Fruit fly (Drosophila melanogaster): ENCODE measurements around the gene CG45263.

The CG45263 gene

DNA sequence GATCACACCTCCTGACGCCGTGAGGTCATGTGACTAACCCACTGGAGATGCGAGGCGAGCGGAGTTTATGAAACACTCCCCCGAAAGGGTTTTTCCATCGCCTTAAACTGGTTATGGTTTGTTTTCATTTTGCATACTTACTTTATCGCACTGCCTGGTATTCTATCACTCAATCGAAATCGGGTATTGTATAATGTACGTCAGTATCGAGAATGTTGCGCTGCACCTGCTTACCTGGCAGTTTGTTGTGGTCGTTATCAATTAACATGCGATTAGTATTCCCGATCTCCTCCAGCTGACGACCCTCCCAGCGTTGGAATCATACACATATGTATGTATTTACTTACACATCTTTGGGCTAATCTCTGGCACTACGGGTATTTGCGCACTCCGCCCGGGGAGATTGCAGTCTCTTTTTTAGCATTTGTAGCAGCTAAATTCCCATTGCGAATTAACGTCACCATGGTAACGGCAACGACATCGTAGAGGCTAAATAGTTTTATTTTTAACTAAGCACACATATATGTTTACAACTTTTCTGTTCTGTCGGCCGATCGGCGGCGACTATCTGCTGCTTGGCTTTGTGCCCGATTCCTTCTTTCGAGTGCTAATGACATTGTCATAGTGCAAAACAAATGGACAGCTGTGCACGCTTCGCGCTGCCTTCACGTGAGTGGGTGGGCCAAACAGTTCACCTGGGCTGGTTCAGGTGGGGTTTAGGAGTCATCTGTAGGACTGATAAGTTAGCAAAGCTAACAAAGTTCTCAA lies 124.3 kb downstream of the CG45263 start:
- TF ChIP-seq CG17801 (GFP tag; optimal IDR thresholded peaks at IDR 0.05; ENCODE audit: partially characterized antibody), result no peak

DNA sequence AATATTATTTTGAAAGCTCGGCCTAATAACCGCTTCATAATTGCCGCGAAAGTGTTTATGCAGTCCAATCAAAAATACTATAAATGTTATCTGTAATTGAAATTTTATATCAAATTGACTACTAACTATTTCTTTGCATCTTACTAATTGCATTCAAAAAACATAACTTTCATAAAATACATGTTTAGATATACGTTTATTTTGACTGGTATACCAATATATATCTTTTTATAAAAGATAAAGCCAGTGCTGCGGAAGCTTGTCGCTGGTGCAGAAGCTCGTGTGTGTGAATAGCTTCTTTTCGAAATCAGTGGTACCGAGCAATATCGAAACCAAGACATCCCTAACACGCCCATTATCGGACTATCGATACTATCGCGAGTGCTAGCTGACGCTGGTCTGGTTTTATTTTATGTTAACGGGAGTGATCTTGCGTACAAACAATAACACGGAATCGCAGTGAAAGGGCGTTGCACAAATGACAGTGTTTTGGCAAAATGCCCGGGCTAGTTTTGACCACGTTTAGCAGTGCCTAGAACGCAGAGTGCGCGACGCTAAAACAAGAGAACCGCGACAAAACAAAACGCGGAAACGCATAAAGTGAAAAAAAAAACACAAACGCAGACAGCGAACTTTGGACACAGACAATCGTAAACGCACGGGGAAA lies 127.8 kb downstream of the CG45263 start, which contains the start of gene Atg13:
Gene Atg13, plus strand, starts transcription at position 367 of the 667 bp plus-strand sequence.
- TF ChIP-seq CG17801 (GFP tag; optimal IDR thresholded peaks at IDR 0.05; ENCODE audit: partially characterized antibody), result peak; percentile 69

DNA sequence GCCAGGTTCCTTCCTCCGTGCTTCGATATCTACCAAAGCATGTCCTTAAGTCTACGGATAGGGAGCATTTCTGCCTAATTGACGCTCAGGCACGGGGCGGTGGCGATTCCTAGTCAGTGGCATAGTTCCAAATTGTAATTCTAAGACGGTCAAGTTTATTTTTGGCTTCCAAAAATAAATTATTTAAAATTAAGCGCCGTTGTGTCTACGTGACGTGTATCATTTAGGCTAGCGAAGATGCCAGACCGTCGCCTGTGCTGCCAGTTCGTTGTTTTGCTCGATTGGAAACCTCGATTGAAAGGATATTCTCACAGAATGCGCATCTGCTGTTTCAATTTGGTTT lies 128.3 kb downstream of the CG45263 start:
- TF ChIP-seq CG17801 (GFP tag; optimal IDR thresholded peaks at IDR 0.05; ENCODE audit: partially characterized antibody), result no peak

DNA sequence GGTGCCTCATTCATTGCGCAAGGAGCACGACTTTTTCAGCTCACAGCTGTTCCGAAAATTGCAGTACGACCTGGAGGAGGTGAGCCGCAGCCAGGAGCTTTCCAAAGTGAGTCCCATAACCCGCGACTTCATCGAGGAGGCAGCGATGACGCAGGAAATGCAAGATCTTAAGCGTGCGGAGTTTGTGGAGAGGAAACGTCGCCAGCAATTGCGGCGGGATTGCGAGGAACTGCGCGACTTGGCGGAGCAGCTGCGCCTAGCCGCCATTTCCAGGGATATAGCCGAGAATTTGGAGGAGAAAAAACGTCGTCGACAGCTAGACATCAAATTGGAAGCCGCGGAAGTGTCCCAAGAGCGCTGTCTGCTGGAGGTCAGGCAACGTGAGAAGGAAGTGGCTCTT lies 129.6 kb downstream of the CG45263 start:
- TF ChIP-seq CG17801 (GFP tag; optimal IDR thresholded peaks at IDR 0.05; ENCODE audit: partially characterized antibody), result no peak

DNA sequence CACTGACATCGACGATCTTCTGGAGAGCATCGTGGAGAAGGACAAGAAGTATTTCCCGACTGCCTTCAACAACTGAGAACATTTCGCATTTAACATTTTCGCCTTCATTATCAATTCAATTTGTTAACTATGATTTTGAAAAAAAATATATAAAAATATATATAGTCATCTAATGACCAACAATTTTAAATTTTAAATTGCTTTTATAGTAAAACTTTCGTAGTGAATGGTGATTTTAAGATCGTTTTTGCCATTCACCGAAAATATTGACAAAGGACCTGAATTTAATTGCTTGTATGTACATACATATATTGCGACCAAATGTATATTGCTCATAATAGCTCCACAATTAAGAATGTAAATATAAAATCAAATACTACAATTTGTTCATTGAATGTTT lies 130.1 kb downstream of the CG45263 start, which contains the start of gene CG7352:
Gene CG7352, plus strand, starts transcription at position 301 of the 400 bp plus-strand sequence.
- TF ChIP-seq CG17801 (GFP tag; optimal IDR thresholded peaks at IDR 0.05; ENCODE audit: partially characterized antibody), result no peak

DNA sequence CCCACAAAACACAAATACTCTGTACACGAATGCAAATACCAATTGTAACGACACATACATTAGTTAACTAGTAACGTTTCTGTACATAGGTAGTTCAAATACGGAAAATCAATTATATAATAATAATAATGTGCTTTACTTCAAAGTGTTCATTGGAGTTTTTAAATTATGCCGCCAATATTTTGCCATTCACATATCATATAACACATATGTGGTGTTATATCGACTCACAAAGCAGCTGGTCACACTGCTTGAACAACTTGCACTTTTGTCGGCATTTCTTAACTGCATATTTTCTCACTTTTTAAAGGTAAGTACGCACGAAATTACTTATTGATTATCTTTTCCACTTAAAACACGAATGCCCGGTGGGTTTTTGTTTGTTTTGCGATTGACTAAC lies 133.2 kb downstream of the CG45263 start, which contains the start of gene DppIII:
Gene DppIII, plus strand, starts transcription at position 227 of the 400 bp plus-strand sequence.
- TF ChIP-seq CG17801 (GFP tag; optimal IDR thresholded peaks at IDR 0.05; ENCODE audit: partially characterized antibody), result no peak

DNA sequence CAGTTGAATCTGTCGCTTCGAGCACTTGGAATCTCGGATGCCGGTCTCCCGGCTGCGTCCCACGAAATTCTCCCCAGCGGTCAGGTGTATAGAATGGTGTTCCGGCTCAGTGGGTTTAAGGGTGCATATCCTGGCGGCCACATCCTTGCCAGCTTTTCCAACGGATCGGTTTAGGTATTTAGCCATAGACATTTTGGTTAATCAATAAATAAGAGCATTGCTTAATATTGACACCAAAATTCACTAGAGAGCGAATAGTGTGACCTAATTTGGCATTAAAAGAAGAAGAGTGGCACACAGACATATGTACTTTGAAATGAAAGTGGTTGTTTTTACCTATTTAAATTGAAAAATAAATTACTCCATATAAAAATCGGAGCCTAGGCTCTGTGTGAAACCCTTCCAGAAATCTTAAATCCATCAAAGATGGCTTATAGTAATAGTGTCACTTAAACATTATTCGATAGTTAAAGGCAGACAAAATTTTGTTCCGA lies 134.1 kb downstream of the CG45263 start, which contains the start of the genes PNKP and COX7AL:
Gene PNKP, minus strand, starts transcription at position 266 of the 494 bp plus-strand sequence.
Gene COX7AL, plus strand, starts transcription at position 419 of the 494 bp plus-strand sequence.
- no peak for TF ChIP-seq CG17801 (GFP tag; optimal IDR thresholded peaks at IDR 0.05; ENCODE audit: partially characterized antibody)

DNA sequence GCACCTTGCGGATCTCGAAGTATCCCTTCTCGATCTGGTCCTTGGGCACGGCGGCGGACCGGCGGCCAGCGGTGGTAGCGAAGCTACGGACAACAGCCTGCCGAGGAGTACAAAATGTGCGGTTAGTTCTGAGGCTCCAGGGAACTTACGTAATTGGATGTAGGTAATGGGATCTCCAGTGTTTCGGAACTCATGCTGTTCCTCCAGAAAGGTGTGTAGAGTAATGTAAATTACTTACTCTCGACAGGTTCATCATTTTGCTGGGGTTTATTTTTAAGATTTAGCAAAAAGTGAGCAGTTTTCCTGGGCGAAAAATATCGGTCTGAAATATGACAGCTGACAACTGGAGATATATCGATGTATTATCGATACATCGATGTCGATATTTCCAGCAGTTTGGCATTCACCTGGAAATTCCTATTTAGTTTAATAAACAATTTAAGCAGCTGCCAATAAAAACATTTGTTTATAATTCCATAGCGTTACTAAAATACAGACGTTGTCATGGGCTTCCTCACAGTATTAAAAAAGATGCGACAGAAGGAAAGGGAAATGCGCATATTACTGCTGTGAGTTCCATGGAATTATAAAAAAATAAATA lies 136.6 kb downstream of the CG45263 start, which contains the start of the genes COX7A and Arl2:
Gene COX7A, minus strand, starts transcription at position 369 of the 601 bp plus-strand sequence.
Gene Arl2, plus strand, starts transcription at position 426 of the 601 bp plus-strand sequence.
- TF ChIP-seq CG17801 (GFP tag; optimal IDR thresholded peaks at IDR 0.05; ENCODE audit: partially characterized antibody), result peak; percentile 35

DNA sequence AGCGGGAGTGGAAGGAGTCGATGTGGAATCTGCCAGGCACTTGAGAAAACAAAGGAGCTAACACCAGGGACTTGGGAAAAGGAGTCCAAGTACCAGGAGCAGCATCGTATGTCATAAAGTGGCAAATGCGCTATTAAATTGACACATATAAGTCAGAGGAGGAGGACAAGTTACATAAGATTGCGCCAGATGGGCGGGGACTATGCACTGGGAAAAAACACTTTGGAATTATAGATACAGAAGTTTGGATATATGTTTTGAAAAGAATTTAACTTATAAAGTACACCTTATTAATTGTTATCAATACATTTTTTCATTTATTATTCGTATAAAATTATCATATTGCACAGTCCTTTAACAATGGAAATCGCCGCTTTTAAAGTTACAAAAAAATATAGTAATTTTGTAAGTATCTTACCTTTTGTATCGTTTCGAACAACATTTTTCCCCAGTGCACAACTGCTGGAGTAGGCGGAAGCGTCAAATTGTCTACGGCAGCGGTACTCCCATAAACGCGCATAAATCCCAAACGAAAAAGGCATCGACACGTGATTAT lies 141.3 kb downstream of the CG45263 start:
- TF ChIP-seq CG17801 (GFP tag; optimal IDR thresholded peaks at IDR 0.05; ENCODE audit: partially characterized antibody), result no peak

DNA sequence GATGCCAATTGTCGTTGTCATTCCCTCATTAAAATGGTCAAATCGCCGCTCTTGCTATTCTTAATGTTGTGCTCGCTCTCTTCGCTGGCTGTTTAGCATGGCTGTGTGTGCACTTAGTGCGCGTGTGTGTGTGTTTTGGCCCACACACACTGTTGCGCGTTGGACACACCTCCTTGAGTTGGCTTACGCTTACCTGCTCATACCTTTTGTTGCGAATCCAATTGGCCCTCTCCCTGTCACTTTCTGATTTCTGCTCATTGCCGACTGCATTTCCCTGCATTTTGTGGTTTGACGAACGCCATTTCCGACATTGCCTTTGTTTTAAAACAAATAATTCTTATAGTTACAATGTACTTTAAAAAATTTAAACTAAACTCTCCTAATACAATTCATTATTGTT lies 142.4 kb downstream of the CG45263 start:
- no peak for TF ChIP-seq CG17801 (GFP tag; optimal IDR thresholded peaks at IDR 0.05; ENCODE audit: partially characterized antibody)

DNA sequence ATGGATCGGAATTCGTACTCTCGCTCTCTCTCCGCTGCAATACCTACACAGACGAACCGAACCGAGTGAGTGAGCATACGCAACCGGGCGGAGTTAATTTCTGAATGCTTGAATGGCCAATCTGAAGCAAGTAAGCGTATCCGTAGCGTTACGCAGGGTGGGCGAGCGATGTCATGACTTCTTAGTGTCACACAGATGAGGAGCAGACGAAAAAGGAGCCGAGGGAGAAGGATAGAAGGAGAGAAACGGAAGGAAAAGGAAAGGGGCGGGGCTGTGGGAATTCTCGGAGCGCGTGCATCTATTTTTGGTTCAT lies 143.0 kb downstream of the CG45263 start:
- TF ChIP-seq CG17801 (GFP tag; optimal IDR thresholded peaks at IDR 0.05; ENCODE audit: partially characterized antibody), result no peak

DNA sequence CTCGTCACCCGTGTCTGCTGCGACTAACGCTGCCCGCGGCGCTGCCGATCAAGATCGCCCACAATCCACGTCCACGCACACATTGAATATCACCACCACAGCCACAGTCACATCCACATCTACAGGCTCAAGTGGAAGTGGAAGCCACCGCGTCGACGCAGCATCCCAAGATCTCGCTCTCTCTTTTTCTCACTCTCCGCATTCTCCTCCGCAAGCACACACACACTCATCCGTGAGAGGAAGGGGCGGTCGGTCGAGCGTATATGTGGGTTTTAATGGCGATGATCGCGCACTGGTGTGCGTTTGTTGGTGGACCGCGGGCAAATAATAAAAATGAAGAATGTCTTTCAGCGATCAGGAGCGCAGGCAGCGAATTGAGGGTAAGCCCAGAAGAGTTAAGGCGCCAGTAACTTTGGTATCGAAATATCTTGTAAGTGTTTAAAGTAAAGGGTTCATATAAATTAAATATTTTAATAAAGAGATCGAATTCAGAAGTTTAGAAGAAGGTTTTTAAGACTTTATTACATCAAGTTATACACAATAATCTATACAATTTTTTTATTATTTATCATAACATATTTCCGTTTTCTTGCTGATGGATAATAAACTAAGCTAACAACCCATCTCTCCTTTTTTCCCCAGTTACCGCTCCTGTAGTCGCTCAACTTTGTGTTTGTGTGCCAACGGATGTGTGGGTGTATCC lies 143.5 kb downstream of the CG45263 start, which contains the start of gene Poxm:
Gene Poxm, minus strand, starts transcription at position 25 of the 703 bp plus-strand sequence.
- TF ChIP-seq CG17801 (GFP tag; optimal IDR thresholded peaks at IDR 0.05; ENCODE audit: partially characterized antibody), result no peak

DNA sequence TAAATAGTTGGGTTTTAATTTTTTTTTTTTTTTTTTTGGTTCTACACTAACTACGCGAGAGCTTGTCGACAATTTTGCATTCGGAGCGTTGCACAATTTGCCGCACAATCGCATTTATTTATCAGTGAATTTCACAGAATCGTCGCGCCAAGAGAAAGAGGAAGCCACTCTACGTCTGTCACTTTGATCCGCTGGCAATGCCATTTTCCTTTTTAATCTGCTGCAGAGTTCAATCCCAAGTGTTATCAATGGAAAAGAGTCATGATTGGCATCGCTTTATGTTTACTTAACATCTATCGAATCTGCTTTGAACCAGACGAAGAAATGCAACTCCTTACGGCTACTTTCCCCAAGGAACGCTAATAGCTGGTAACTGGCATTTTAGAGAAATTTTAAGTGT lies 147.8 kb downstream of the CG45263 start:
- no peak for TF ChIP-seq CG17801 (GFP tag; optimal IDR thresholded peaks at IDR 0.05; ENCODE audit: partially characterized antibody)

DNA sequence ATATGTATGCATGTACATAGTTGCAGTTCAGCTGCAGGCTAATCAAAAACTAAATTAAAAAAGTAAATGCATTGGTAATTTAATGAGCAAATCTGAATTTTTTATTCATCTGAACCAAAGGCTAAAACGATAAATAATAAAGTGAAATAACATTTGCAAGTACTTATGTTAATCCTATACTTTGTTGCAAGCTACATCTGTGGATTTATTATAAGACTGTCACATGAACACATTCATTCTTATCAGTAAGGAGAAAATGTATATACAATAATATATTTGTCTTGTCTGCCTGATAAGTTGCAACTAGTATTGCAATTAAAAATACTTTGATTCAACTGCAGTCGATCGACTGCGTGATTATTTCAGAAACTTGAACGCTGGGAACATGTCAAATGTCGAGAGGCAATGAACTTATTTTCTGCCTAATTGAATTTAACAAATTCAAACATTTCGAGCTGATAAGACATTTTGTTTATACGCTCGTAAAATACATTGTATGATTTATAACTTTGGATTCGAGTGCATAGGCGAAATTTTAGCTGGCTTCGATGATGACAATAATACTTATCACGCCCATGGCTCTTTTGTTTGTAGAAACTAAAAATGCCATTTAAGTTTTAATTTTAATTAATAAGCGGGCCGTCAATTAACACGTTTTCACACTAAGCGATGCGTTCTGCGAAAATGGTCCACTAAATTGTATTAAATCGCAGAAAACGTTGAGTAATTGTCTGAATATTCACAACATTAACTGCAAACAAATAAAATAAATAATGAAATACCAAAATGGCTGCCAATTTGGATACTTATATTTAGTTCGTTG lies 149.2 kb downstream of the CG45263 start:
- TF ChIP-seq CG17801 (GFP tag; optimal IDR thresholded peaks at IDR 0.05; ENCODE audit: partially characterized antibody), result no peak
